Fruit fly (Drosophila melanogaster): ENCODE results near the gene CG10237.

CG10237 gene

DNA sequence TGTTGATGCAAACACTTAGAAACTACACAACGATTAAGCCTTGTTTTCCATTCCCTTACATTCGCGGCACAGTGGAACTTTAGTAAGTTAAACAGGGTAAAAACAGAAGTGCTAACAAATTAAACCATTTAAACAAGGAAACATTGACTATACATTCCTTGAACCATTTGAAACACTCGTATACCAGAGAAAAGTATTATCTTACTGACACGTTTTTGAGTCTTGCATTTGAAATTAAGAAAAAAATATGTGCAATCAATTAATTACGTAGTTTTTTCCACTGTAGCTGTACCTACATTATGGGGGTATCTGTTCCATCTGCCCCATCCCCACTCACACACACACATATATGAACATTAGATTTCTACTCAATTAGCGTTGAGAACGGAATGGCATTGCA lies 9.2 kb downstream of the CG10237 start (continued):
- TF ChIP-seq vvl (GFP tag; IDR thresholded peaks at IDR 0.05) (peak; percentile 13; the same call in 1 of the 2 replicates), dmrt99B (tag; optimal IDR thresholded peaks at IDR 0.05) (peak; percentile 18), CG2120 (GFP tag; optimal IDR thresholded peaks at IDR 0.05) (peak; percentile 32), CG10543 (GFP tag; optimal IDR thresholded peaks at IDR 0.05) (peak; percentile 34), MESR4 (GFP tag; optimal IDR thresholded peaks at IDR 0.05) (no peak), cwo (GFP tag; optimal IDR thresholded peaks at IDR 0.05) (peak; percentile 17), CG30403 (GFP tag; optimal IDR thresholded peaks at IDR 0.05) (peak; percentile 4), Asciz (GFP tag; optimal IDR thresholded peaks at IDR 0.05) (no peak), ERR (GFP tag; optimal IDR thresholded peaks at IDR 0.05) (peak; percentile 0), CG16863 (GFP tag; optimal IDR thresholded peaks at IDR 0.05) (no peak), CG2712 (tag; optimal IDR thresholded peaks at IDR 0.05) (peak; percentile 39), unpg (GFP tag; optimal IDR thresholded peaks at IDR 0.05) (peak; percentile 40), CG12391 (tag; optimal IDR thresholded peaks at IDR 0.05) (peak; percentile 25), PHDP (tag; optimal IDR thresholded peaks at IDR 0.05) (peak; percentile 32), CG32532 (GFP tag; IDR thresholded peaks at IDR 0.05) (no peak), row (GFP tag; IDR thresholded peaks at IDR 0.05) (peak; percentile 75), Mes4 (GFP tag; optimal IDR thresholded peaks at IDR 0.05) (no peak), CG8924 (tag; optimal IDR thresholded peaks at IDR 0.05) (peak; percentile 7), Blimp-1 (GFP tag; optimal IDR thresholded peaks at IDR 0.05) (peak; percentile 14), CG7987 (GFP tag; optimal IDR thresholded peaks at IDR 0.05) (no peak), CG18599 (GFP tag; optimal IDR thresholded peaks at IDR 0.05) (peak; percentile 40), CG15269 (tag; optimal IDR thresholded peaks at IDR 0.05) (peak; percentile 12), Hmr (GFP tag; optimal IDR thresholded peaks at IDR 0.05) (peak; percentile 27), CG3281 (GFP tag; optimal IDR thresholded peaks at IDR 0.05) (peak; percentile 23), Oli (tag; optimal IDR thresholded peaks at IDR 0.05) (no peak), Ptx1 (GFP tag; IDR thresholded peaks at IDR 0.05) (no peak), Hr3 (GFP tag; optimal IDR thresholded peaks at IDR 0.05) (no peak), usp (GFP tag; optimal IDR thresholded peaks at IDR 0.05) (no peak), NfI (GFP tag; optimal IDR thresholded peaks at IDR 0.05) (peak; percentile 7), CG18262 (tag; optimal IDR thresholded peaks at IDR 0.05) (peak; percentile 5), fru (optimal IDR thresholded peaks at IDR 0.05) (no peak), ci (GFP tag; IDR thresholded peaks at IDR 0.05) (no peak), gsb (GFP tag; IDR thresholded peaks at IDR 0.05) (no peak), psq (GFP tag; optimal IDR thresholded peaks at IDR 0.05) (no peak), CHES-1-like (GFP tag; optimal IDR thresholded peaks at IDR 0.05) (no peak), bsh (GFP tag; optimal IDR thresholded peaks at IDR 0.05) (peak in 1 of 2 experiments; percentile 33), CG2199 (GFP tag; IDR thresholded peaks at IDR 0.05) (no peak), CG11504 (tag; optimal IDR thresholded peaks at IDR 0.05) (peak; percentile 10), crc (GFP tag; optimal IDR thresholded peaks at IDR 0.05) (no peak), CG12659 (GFP tag; optimal IDR thresholded peaks at IDR 0.05) (peak; percentile 6), CG9797 (GFP tag; optimal IDR thresholded peaks at IDR 0.05) (no peak), CG4730 (GFP tag; IDR thresholded peaks at IDR 0.05) (no peak), CG2678 (tag; optimal IDR thresholded peaks at IDR 0.05) (peak; percentile 50), CG17385 (GFP tag; optimal IDR thresholded peaks at IDR 0.05) (peak; percentile 10), nerfin-1 (tag; optimal IDR thresholded peaks at IDR 0.05) (peak; percentile 25), pum (GFP tag; optimal IDR thresholded peaks at IDR 0.05) (no peak), ewg (GFP tag; optimal IDR thresholded peaks at IDR 0.05) (no peak)
